Worm (Caenorhabditis elegans): ENCODE data around the gene nlp-58.

ce11 chrV:9922481-9922880 is 26.3 kb downstream of the nlp-58 start, which contains the start of gene C50H2.7:
- TF ChIP-seq sptf-1 (tag; optimal IDR thresholded peaks at IDR 0.05) (no peak), mls-2 (tag; optimal IDR thresholded peaks at IDR 0.05) (no peak), elt-1 (tag; optimal IDR thresholded peaks at IDR 0.05; ENCODE audit: borderline replicate concordance, insufficient read depth) (no peak), nhr-237 (tag; optimal IDR thresholded peaks at IDR 0.05) (no peak), flh-1 (GFP tag; optimal IDR thresholded peaks at IDR 0.05) (no peak), unc-62 (GFP tag; optimal IDR thresholded peaks at IDR 0.05) (no peak), ztf-11 (tag; optimal IDR thresholded peaks at IDR 0.05) (no peak)

Data from whole organism, mixed stage, embryonic.